Fruit fly (Drosophila melanogaster) whole organism, embryonic: ENCODE results near the gene CG31219.

ENCODE experiments used
- CG11093 ChIP-seq: fragments of 200-800 bp; sonication (Bioruptor generic); IDR thresholded peaks from 3 replicates; pipeline ENCODE4 v1.3.6; 2022; ENCODE audit warnings: missing biosample characterization, missing genetic modification characterization
- CG9727 ChIP-seq: fragments of 200-800 bp; sonication (Bioruptor generic); optimal IDR thresholded peaks from 3 replicates; lab custom pipeline; 2017; ENCODE audit warnings: missing biosample characterization, mild to moderate bottlenecking, missing genetic modification characterization
- Fer2 ChIP-seq: fragments of 200-800 bp; sonication (Bioruptor generic); optimal IDR thresholded peaks from 2 replicates; lab custom pipeline; 2018; ENCODE audit warnings: missing biosample characterization, mild to moderate bottlenecking, missing genetic modification characterization, moderate library complexity
- bowl ChIP-seq: fragments of 200-800 bp; sonication (Bioruptor generic); IDR thresholded peaks from 2 replicates; pipeline ENCODE4 v1.3.6; 2022; ENCODE audit warnings: missing biosample characterization, missing genetic modification characterization
- cato ChIP-seq: fragments of 200-800 bp; sonication (Bioruptor generic); optimal IDR thresholded peaks from 2 replicates; lab custom pipeline; 2016; ENCODE audit warnings: missing biosample characterization, missing genetic modification characterization, borderline replicate concordance

DNA sequence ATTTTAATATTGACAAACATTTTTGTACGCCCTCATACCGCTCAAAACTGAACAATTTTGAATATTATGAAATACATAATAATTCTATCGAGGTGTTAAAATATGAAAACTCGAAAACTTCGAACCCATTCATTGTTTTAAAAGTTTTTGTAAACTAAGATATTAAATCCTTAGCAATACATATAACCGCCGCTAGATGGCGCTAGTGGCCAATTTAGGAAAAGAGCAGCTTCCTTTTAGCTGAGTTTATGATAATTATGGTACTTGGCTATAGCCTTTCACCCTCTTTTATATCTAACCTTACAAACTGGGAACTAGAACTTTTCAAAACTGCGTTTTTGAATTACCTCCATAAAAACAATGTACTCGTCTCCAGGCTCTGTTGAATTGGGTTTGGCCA is 6.4 kb downstream of the CG31219 start:
- no peak for TF ChIP-seq cato (GFP tag; lab: Kevin White, UChicago)
- no peak for TF ChIP-seq bowl (GFP tag; lab: Robert Waterston, UW)
- TF ChIP-seq CG9727 (GFP tag; lab: Kevin White, UChicago) = no peak
- no peak for TF ChIP-seq Fer2 (tag; lab: Kevin White, UChicago)
- no peak for TF ChIP-seq CG11093 (GFP tag; lab: Robert Waterston, UW)
